Fruit fly (Drosophila melanogaster): ENCODE results near the gene CG4194.
A peak's percentile ranks its signal among the peaks of the same experiment; 100 is the strongest.

CG4194 gene

DNA sequence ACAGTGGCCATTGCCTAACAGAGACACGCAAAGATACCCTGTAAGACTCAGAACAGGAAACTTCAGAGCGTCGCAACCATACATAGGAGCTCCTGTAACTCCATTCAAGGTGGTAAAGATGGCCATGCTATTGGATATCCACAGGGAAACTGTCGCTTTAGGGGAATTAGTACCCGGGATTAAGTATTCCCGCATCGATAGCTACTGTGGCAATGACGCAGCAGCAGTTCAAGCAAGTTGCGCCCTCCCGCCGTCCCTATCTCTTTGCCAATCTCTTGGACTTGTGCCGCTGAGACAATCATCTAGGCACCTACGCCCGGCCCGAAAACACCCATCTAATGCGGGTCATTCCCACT is 2.3 kb downstream of the CG4194 start (continued):
- no peak for TF ChIP-seq Mes4 (GFP tag; optimal IDR thresholded peaks at IDR 0.05)

DNA sequence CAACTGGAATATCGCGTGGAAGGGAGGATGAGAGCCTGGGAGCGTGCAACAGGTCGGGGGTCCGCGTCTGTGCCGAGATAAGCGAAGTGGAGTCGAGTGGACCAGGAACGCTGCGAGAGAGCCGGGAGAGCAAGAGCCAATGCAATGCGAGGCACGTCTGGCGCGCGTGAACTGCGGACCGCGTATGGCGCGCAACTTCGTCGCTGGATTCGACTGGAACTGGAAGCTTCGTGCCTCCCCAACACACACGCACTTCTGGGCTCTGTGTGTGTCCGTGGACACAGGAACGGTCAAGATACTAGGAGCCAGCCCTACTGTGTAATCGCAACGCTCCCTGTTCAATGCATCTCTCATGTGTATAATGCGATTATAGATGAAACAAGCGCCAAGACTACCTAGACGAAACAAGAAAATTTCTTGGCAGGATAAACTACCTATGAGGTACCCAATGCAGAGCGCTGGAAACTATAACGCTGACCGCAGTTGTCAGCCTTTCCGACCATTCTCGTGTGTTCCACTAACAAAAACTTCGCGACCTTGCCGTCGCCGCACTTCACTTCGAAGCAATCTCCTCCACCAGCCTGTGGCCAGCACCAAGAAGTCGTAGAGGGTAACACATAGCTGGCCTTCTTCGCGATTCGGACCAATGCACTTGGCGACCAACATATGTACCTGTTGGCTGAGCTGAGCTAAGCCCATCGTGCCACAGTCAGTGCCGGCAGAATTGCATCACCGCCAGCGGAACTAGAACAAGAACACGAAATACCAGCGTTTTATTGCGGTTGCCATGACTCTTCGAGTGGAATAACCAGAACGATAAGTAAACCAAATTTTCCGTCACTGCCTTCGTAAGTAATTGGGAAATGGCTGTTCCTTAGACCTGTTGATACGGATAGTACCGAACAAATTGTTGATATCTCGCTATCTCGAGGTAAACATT is 3.8 kb downstream of the CG4194 start, which contains the start of gene Rtca:
Gene Rtca (plus strand): TSS at position 536 of the 940 bp plus-strand sequence.
- TF ChIP-seq az2 (GFP tag; optimal IDR thresholded peaks at IDR 0.05) (peak; percentile 38), CG9932 (GFP tag; IDR thresholded peaks at IDR 0.05) (peak; percentile 51; the same call in 1 of the 2 replicates), oc (tag; optimal IDR thresholded peaks at IDR 0.05) (no peak), CG18764 (GFP tag; optimal IDR thresholded peaks at IDR 0.05) (peak; percentile 23), CkIIα-i1 (GFP tag; IDR thresholded peaks at IDR 0.05) (no peak), eyg (GFP tag; optimal IDR thresholded peaks at IDR 0.05) (peak; percentile 20), CG13296 (GFP tag; optimal IDR thresholded peaks at IDR 0.05) (peak; percentile 70), aop (GFP tag; IDR thresholded peaks at IDR 0.05) (no peak), Asciz (GFP tag; optimal IDR thresholded peaks at IDR 0.05) (peak; percentile 48), CG13894 (tag; optimal IDR thresholded peaks at IDR 0.05) (peak; percentile 55), sqz (GFP tag; optimal IDR thresholded peaks at IDR 0.05) (no peak), dati (GFP tag; IDR thresholded peaks at IDR 0.05) (no peak), CG43689 (GFP tag; IDR thresholded peaks at IDR 0.05) (peak; percentile 51; the same call in 1 of the 2 replicates), br (optimal IDR thresholded peaks at IDR 0.05) (no peak), klu (GFP tag; IDR thresholded peaks at IDR 0.05) (peak; percentile 39; the same call in 1 of the 2 replicates), CG3726 (GFP tag; IDR thresholded peaks at IDR 0.05) (0 out of 3 replicates have a peak, but pooled peaks have one; percentile 62), grau (tag; optimal IDR thresholded peaks at IDR 0.05) (peak; percentile 79), mirr (GFP tag; optimal IDR thresholded peaks at IDR 0.05) (no peak), h (optimal IDR thresholded peaks at IDR 0.05) (no peak), CG10462 (GFP tag; optimal IDR thresholded peaks at IDR 0.05) (no peak), p53 (GFP tag; optimal IDR thresholded peaks at IDR 0.05) (peak; percentile 7), CG12155 (GFP tag; optimal IDR thresholded peaks at IDR 0.05) (peak; percentile 46), CG10431 (GFP tag; optimal IDR thresholded peaks at IDR 0.05) (no peak), zfh2 (GFP tag; optimal IDR thresholded peaks at IDR 0.05) (peak; percentile 54), gcm (GFP tag; optimal IDR thresholded peaks at IDR 0.05) (peak; percentile 39), B-H1 (GFP tag; IDR thresholded peaks at IDR 0.05) (peak; percentile 48; the same call in 1 of the 3 replicates), Gug (GFP tag; IDR thresholded peaks at IDR 0.05) (peak; percentile 21; the same call in 1 of the 4 replicates), tgo (GFP tag; IDR thresholded peaks at IDR 0.05) (peak; percentile 72), Bgb (GFP tag; IDR thresholded peaks at IDR 0.05; ENCODE audit: partially characterized antibody) (no peak), CG4328 (GFP tag; optimal IDR thresholded peaks at IDR 0.05) (no peak), fd3F (GFP tag; optimal IDR thresholded peaks at IDR 0.05) (peak; percentile 50), chif (GFP tag; optimal IDR thresholded peaks at IDR 0.05) (peak; percentile 33 to 44), CG3847 (GFP tag; IDR thresholded peaks at IDR 0.05) (peak; percentile 70), Taf1 (GFP tag; IDR thresholded peaks at IDR 0.05) (peak; percentile 25; the same call in 1 of the 2 replicates), CG12299 (tag; optimal IDR thresholded peaks at IDR 0.05) (peak; percentile 54), CG9215 (GFP tag; IDR thresholded peaks at IDR 0.05) (peak; percentile 62), ftz-f1 (GFP tag; optimal IDR thresholded peaks at IDR 0.05) (peak; percentile 69), tin (GFP tag; optimal IDR thresholded peaks at IDR 0.05) (peak; percentile 52), CG9437 (GFP tag; optimal IDR thresholded peaks at IDR 0.05) (peak; percentile 21), nau (GFP tag; optimal IDR thresholded peaks at IDR 0.05) (peak; percentile 8), Vsx1 (GFP tag; optimal IDR thresholded peaks at IDR 0.05) (no peak), CG12104 (GFP tag; optimal IDR thresholded peaks at IDR 0.05) (peak; percentile 48), bigmax (GFP tag; optimal IDR thresholded peaks at IDR 0.05) (no peak), CG2199 (GFP tag; IDR thresholded peaks at IDR 0.05) (no peak), gfzf (GFP tag; optimal IDR thresholded peaks at IDR 0.05) (no peak), CG33213 (GFP tag; optimal IDR thresholded peaks at IDR 0.05) (no peak), inv (GFP tag; IDR thresholded peaks at IDR 0.05; ENCODE audit: partially characterized antibody) (no peak)
